Fruit fly (Drosophila melanogaster) whole organism, embryonic: ENCODE measurements around the gene IA-2.

Experiments
- Adf1 ChIP-seq: fragments of 200-800 bp; sonication (Bioruptor generic); IDR thresholded peaks from 2 replicates; pipeline ENCODE4 v1.3.6; 2022; ENCODE audit warnings: missing biosample characterization, missing genetic modification characterization
- CG10147 ChIP-seq: fragments of 200-800 bp; sonication (Bioruptor generic); optimal IDR thresholded peaks from 2 replicates; lab custom pipeline; 2019; ENCODE audit warnings: missing biosample characterization, mild to moderate bottlenecking, missing genetic modification characterization, moderate library complexity
- CG10462 ChIP-seq: fragments of 200-800 bp; sonication (Bioruptor generic); optimal IDR thresholded peaks from 2 replicates; lab custom pipeline; 2016; ENCODE audit warnings: missing biosample characterization, missing genetic modification characterization
- CG10565 ChIP-seq: fragments of 200-800 bp; sonication (Bioruptor generic); optimal IDR thresholded peaks from 3 replicates; lab custom pipeline; 2016; ENCODE audit warnings: missing biosample characterization, mild to moderate bottlenecking, missing genetic modification characterization
- CG10979 ChIP-seq: fragments of 200-800 bp; sonication (Bioruptor generic); optimal IDR thresholded peaks from 2 replicates; lab custom pipeline; 2018; ENCODE audit warnings: missing biosample characterization, mild to moderate bottlenecking, missing genetic modification characterization, moderate library complexity
- CG11456 ChIP-seq: fragments of 200-800 bp; sonication (Bioruptor generic); IDR thresholded peaks from 3 replicates; pipeline ENCODE4 v1.3.6; 2022; ENCODE audit warnings: missing biosample characterization, missing genetic modification characterization
- CG11504 ChIP-seq: fragments of 200-800 bp; sonication (Bioruptor generic); optimal IDR thresholded peaks from 3 replicates; lab custom pipeline; 2019; ENCODE audit warnings: missing biosample characterization, mild to moderate bottlenecking, missing genetic modification characterization, moderate library complexity
- CG1233 ChIP-seq: fragments of 200-800 bp; sonication (Bioruptor generic); optimal IDR thresholded peaks from 4 replicates; lab custom pipeline; 2018; ENCODE audit warnings: missing biosample characterization, mild to moderate bottlenecking, missing genetic modification characterization
- CG12659 ChIP-seq: fragments of 200-800 bp; sonication (Bioruptor generic); optimal IDR thresholded peaks from 3 replicates; lab custom pipeline; 2017; ENCODE audit warnings: mild to moderate bottlenecking, missing biosample characterization, missing genetic modification reagents, missing genetic modification characterization
- CG13287 ChIP-seq: fragments of 200-800 bp; sonication (Bioruptor generic); IDR thresholded peaks from 2 replicates; pipeline ENCODE4 v1.3.6; 2022; ENCODE audit warnings: missing biosample characterization, missing genetic modification characterization; ENCODE audit not compliant: partially characterized antibody
- CG13424 ChIP-seq: fragments of 200-800 bp; sonication (Bioruptor generic); optimal IDR thresholded peaks from 2 replicates; lab custom pipeline; 2019; ENCODE audit warnings: missing biosample characterization, mild to moderate bottlenecking, missing genetic modification characterization, moderate library complexity
- CG14050 ChIP-seq: fragments of 200-800 bp; sonication (Bioruptor generic); IDR thresholded peaks from 3 replicates; pipeline ENCODE4 v1.3.6; 2022; ENCODE audit warnings: missing biosample characterization, missing genetic modification characterization
- CG14860 ChIP-seq: fragments of 200-800 bp; sonication (Bioruptor generic); IDR thresholded peaks from 3 replicates; pipeline ENCODE4 v1.3.6; 2022; ENCODE audit warnings: missing biosample characterization, missing genetic modification characterization; ENCODE audit not compliant: partially characterized antibody
- CG1603 ChIP-seq: fragments of 200-800 bp; sonication (Bioruptor generic); optimal IDR thresholded peaks from 2 replicates; lab custom pipeline; 2019; ENCODE audit warnings: missing biosample characterization, mild to moderate bottlenecking, missing genetic modification characterization, moderate library complexity
- CG1647 ChIP-seq: fragments of 200-800 bp; sonication (Bioruptor generic); optimal IDR thresholded peaks from 3 replicates; lab custom pipeline; 2016; ENCODE audit warnings: missing biosample characterization, missing genetic modification characterization
- CG18011 ChIP-seq: fragments of 200-800 bp; sonication (Bioruptor generic); optimal IDR thresholded peaks from 2 replicates; lab custom pipeline; 2017; ENCODE audit warnings: missing biosample characterization, missing genetic modification characterization, mild to moderate bottlenecking, moderate library complexity, missing genotype
- CG2129 ChIP-seq: fragments of 200-800 bp; sonication (Bioruptor generic); IDR thresholded peaks from 2 replicates; pipeline ENCODE4 v1.3.6; 2022; ENCODE audit warnings: missing biosample characterization, missing genetic modification characterization; ENCODE audit not compliant: partially characterized antibody
- CG33213 ChIP-seq: fragments of 200-800 bp; sonication (Bioruptor generic); optimal IDR thresholded peaks from 3 replicates; lab custom pipeline; 2016; ENCODE audit warnings: missing biosample characterization, missing genetic modification characterization
- CG6272 ChIP-seq: fragments of 200-800 bp; sonication (Bioruptor generic); IDR thresholded peaks from 2 replicates; pipeline ENCODE4 v1.3.6; 2022; ENCODE audit warnings: missing biosample characterization, missing genetic modification characterization
- CG6683 ChIP-seq: fragments of 200-800 bp; sonication (Bioruptor generic); optimal IDR thresholded peaks from 2 replicates; lab custom pipeline; 2017; ENCODE audit warnings: missing biosample characterization, mild to moderate bottlenecking, missing genetic modification characterization, missing genetic modification reagents
- CG6689 ChIP-seq: fragments of 200-800 bp; sonication (Bioruptor generic); IDR thresholded peaks from 2 replicates; pipeline ENCODE4 v1.3.6; 2022; ENCODE audit warnings: missing biosample characterization, missing genetic modification characterization
- CG6854 ChIP-seq: fragments of 200-800 bp; sonication (Bioruptor generic); optimal IDR thresholded peaks from 3 replicates; lab custom pipeline; 2017; ENCODE audit warnings: missing biosample characterization, mild to moderate bottlenecking, missing genetic modification characterization
- CG8944 ChIP-seq: fragments of 200-800 bp; sonication (Bioruptor generic); optimal IDR thresholded peaks from 3 replicates; lab custom pipeline; 2016; ENCODE audit warnings: missing biosample characterization, missing genetic modification characterization
- Camta ChIP-seq: fragments of 200-800 bp; sonication (Bioruptor generic); optimal IDR thresholded peaks from 2 replicates; lab custom pipeline; 2016; ENCODE audit warnings: missing biosample characterization, missing genetic modification characterization
- D19B ChIP-seq: fragments of 200-800 bp; sonication (Bioruptor generic); optimal IDR thresholded peaks from 2 replicates; lab custom pipeline; 2017; ENCODE audit warnings: missing biosample characterization, mild to moderate bottlenecking, missing genetic modification characterization
- Dll ChIP-seq: fragments of 200-800 bp; sonication (Bioruptor generic); IDR thresholded peaks from 4 replicates; pipeline ENCODE4 v1.3.6; 2022; ENCODE audit warnings: missing biosample characterization, missing genetic modification characterization; ENCODE audit not compliant: partially characterized antibody
- Doc2 ChIP-seq: fragments of 200-800 bp; sonication (Bioruptor generic); IDR thresholded peaks from 2 replicates; pipeline ENCODE4 v1.3.6; 2022; ENCODE audit warnings: missing biosample characterization, missing genetic modification characterization
- E2f2 ChIP-seq: fragments of 200-800 bp; sonication (Bioruptor generic); IDR thresholded peaks from 2 replicates; pipeline ENCODE4 v1.3.6; 2022; ENCODE audit warnings: missing biosample characterization, missing genetic modification characterization
- HmgD ChIP-seq: fragments of 200-800 bp; sonication (Bioruptor generic); optimal IDR thresholded peaks from 3 replicates; lab custom pipeline; 2016; ENCODE audit warnings: missing biosample characterization, missing genetic modification characterization
- Hmr ChIP-seq: fragments of 200-800 bp; sonication (Bioruptor generic); optimal IDR thresholded peaks from 3 replicates; lab custom pipeline; 2017; ENCODE audit warnings: mild to moderate bottlenecking, missing biosample characterization, missing genetic modification reagents, missing genetic modification characterization
- Lpt ChIP-seq: fragments of >200 bp; optimal IDR thresholded peaks from 2 replicates; lab custom pipeline; 2018; ENCODE audit warnings: missing biosample characterization, missing genetic modification characterization
- MESR4 ChIP-seq: fragments of 200-800 bp; sonication (Bioruptor generic); optimal IDR thresholded peaks from 2 replicates; lab custom pipeline; 2018; ENCODE audit warnings: missing biosample characterization, mild to moderate bottlenecking, missing genetic modification characterization, moderate library complexity
- Rx ChIP-seq: fragments of 200-800 bp; sonication (Bioruptor generic); IDR thresholded peaks from 2 replicates; pipeline ENCODE4 v1.3.6; 2022; ENCODE audit warnings: missing biosample characterization, missing genetic modification characterization
- Side ChIP-seq: fragments of 200-800 bp; sonication (Bioruptor generic); optimal IDR thresholded peaks from 2 replicates; lab custom pipeline; 2016; ENCODE audit warnings: missing biosample characterization, missing genetic modification characterization
- Vsx1 ChIP-seq: fragments of 200-800 bp; sonication (Bioruptor generic); optimal IDR thresholded peaks from 2 replicates; lab custom pipeline; 2017; ENCODE audit warnings: missing biosample characterization, mild to moderate bottlenecking, missing genetic modification characterization, missing genetic modification reagents
- ato ChIP-seq: fragments of 200-800 bp; sonication (Bioruptor generic); IDR thresholded peaks from 2 replicates; pipeline ENCODE4 v1.3.6; 2022; ENCODE audit warnings: missing biosample characterization, missing genetic modification characterization; ENCODE audit not compliant: partially characterized antibody
- chm ChIP-seq: fragments of 200-800 bp; sonication (Bioruptor generic); IDR thresholded peaks from 2 replicates; pipeline ENCODE4 v1.3.6; 2022; ENCODE audit warnings: missing biosample characterization, missing genetic modification characterization
- crc ChIP-seq: fragments of 200-800 bp; sonication (Bioruptor generic); optimal IDR thresholded peaks from 2 replicates; lab custom pipeline; 2016; ENCODE audit warnings: missing biosample characterization, missing genetic modification characterization
- fru ChIP-seq: fragments of >200 bp; optimal IDR thresholded peaks from 2 replicates; lab custom pipeline; 2017
- gfzf ChIP-seq: fragments of 200-800 bp; sonication (Bioruptor generic); optimal IDR thresholded peaks from 2 replicates; lab custom pipeline; 2016; ENCODE audit warnings: missing biosample characterization, mild to moderate bottlenecking, missing genetic modification characterization, moderate library complexity
- ham ChIP-seq: fragments of 200-800 bp; sonication (Bioruptor generic); IDR thresholded peaks from 2 replicates; pipeline ENCODE4 v1.3.6; 2022; ENCODE audit warnings: missing biosample characterization, missing genetic modification characterization
- her ChIP-seq: fragments of 200-800 bp; sonication (Bioruptor generic); optimal IDR thresholded peaks from 2 replicates; lab custom pipeline; 2016; ENCODE audit warnings: missing biosample characterization, missing genetic modification characterization
- peb ChIP-seq: fragments of 200-800 bp; sonication (Bioruptor generic); IDR thresholded peaks from 2 replicates; pipeline ENCODE4 v1.3.6; 2022; ENCODE audit warnings: missing biosample characterization, missing genetic modification characterization
- pho ChIP-seq: fragments of 200-800 bp; sonication (Bioruptor generic); optimal IDR thresholded peaks from 2 replicates; lab custom pipeline; 2016; ENCODE audit warnings: missing biosample characterization, missing genetic modification characterization
- sc ChIP-seq, 3 experiments: fragments of >200 bp in 2 of 3; fragments of 200-800 bp in 1 of 3; sonication (Bioruptor generic) in 1 of 3; optimal IDR thresholded peaks; 2 replicates in 2 of 3; 3 replicates in 1 of 3; lab custom pipeline; 2017; ENCODE audit warnings: mild to moderate bottlenecking in 1 of 3, missing biosample characterization in 1 of 3, missing genetic modification characterization in 1 of 3, missing genetic modification reagents in 1 of 3
- schlank ChIP-seq: fragments of 200-800 bp; sonication (Bioruptor generic); optimal IDR thresholded peaks from 2 replicates; lab custom pipeline; 2018; ENCODE audit warnings: missing biosample characterization, mild to moderate bottlenecking, missing genetic modification characterization
- sens ChIP-seq: fragments of 200-800 bp; sonication (Bioruptor generic); peaks from one replicate; lab custom pipeline; 2016; ENCODE audit warnings: missing biosample characterization, missing genetic modification characterization
- stc ChIP-seq: fragments of 200-800 bp; sonication (Bioruptor generic); IDR thresholded peaks from 2 replicates; pipeline ENCODE4 v1.3.6; 2022; ENCODE audit warnings: missing biosample characterization, missing genetic modification characterization
- tio ChIP-seq: fragments of 200-800 bp; sonication (Bioruptor generic); optimal IDR thresholded peaks from 2 replicates; lab custom pipeline; 2017; ENCODE audit warnings: missing biosample characterization, missing genetic modification characterization, inconsistent platforms
- wek ChIP-seq: fragments of 200-800 bp; sonication (Bioruptor generic); optimal IDR thresholded peaks from 3 replicates; lab custom pipeline; 2018; ENCODE audit warnings: missing biosample characterization, mild to moderate bottlenecking, missing genetic modification characterization, moderate library complexity

Gene IA-2

dm6 chr2L:1077469-1077993 lies 29.7 kb upstream of the IA-2 start, which contains the start of the genes S and ast (continued):
- TF ChIP-seq Doc2: no peak
- TF ChIP-seq CG11504 (tag; lab: Kevin White, UChicago): no peak
- TF ChIP-seq Dll: peak; percentile 94
- peak; percentile 66 for TF ChIP-seq sens (GFP tag; lab: Kevin White, UChicago)
- peak; percentile 77 for TF ChIP-seq Hmr (GFP tag; lab: Kevin White, UChicago)
- TF ChIP-seq CG6854: peak; percentile 58
- TF ChIP-seq D19B (GFP tag; lab: Kevin White, UChicago): no peak
- TF ChIP-seq CG18011: no peak
- peak; percentile 90 for TF ChIP-seq CG2129
- TF ChIP-seq MESR4 (GFP tag; lab: Kevin White, UChicago): peak; percentile 88
- TF ChIP-seq peb: no peak
- no peak for TF ChIP-seq sc (optimal IDR thresholded peaks at IDR 0.05; lab: Kevin White, UChicago)
- TF ChIP-seq sc (GFP tag; optimal IDR thresholded peaks at IDR 0.05; lab: Kevin White, UChicago): no peak
- peak; percentile 86 for TF ChIP-seq CG1603
- no peak for TF ChIP-seq CG10147 (GFP tag; lab: Kevin White, UChicago)
- TF ChIP-seq schlank (tag; lab: Kevin White, UChicago): peak; percentile 28
- TF ChIP-seq CG10462 (GFP tag; lab: Kevin White, UChicago): no peak
- peak; percentile 62 for TF ChIP-seq Adf1 (GFP tag; lab: Robert Waterston, UW)
- TF ChIP-seq stc (GFP tag; lab: Robert Waterston, UW): 0 out of 2 replicates have a peak, but pooled peaks have one; percentile 8
- peak; percentile 62 for TF ChIP-seq pho (GFP tag; lab: Kevin White, UChicago)
- TF ChIP-seq CG11456 (GFP tag; lab: Robert Waterston, UW): no peak
- TF ChIP-seq CG6689 (GFP tag; lab: Robert Waterston, UW): no peak
- peak; percentile 6 for TF ChIP-seq CG10979 (tag; lab: Kevin White, UChicago)
- TF ChIP-seq CG33213: peak; percentile 59
- TF ChIP-seq chm (GFP tag; lab: Robert Waterston, UW): peak; percentile 78
- TF ChIP-seq ham: no peak
- TF ChIP-seq CG6272 (GFP tag; lab: Robert Waterston, UW): peak; percentile 29; the same call in 1 of the 2 replicates
- TF ChIP-seq Vsx1: peak; percentile 29
- TF ChIP-seq CG14860 (GFP tag; lab: Robert Waterston, UW): peak; percentile 95
- peak; percentile 22 for TF ChIP-seq Side
- TF ChIP-seq her: peak; percentile 67
- no peak for TF ChIP-seq tio (GFP tag; lab: Kevin White, UChicago)
- no peak for TF ChIP-seq Rx (GFP tag; lab: Robert Waterston, UW)
- TF ChIP-seq CG12659 (GFP tag; lab: Kevin White, UChicago): peak; percentile 85
- no peak for TF ChIP-seq CG1647 (GFP tag; lab: Kevin White, UChicago)
- no peak for TF ChIP-seq CG10565 (GFP tag; lab: Kevin White, UChicago)
- TF ChIP-seq CG8944 (GFP tag; lab: Kevin White, UChicago): peak; percentile 11
- peak; percentile 12 for TF ChIP-seq wek (GFP tag; lab: Kevin White, UChicago)
- peak; percentile 21 for TF ChIP-seq CG13424 (tag; lab: Kevin White, UChicago)
- no peak for TF ChIP-seq CG14050 (GFP tag; lab: Robert Waterston, UW)
- peak; percentile 62 for TF ChIP-seq HmgD (GFP tag; lab: Kevin White, UChicago)
- no peak for TF ChIP-seq CG6683
- TF ChIP-seq Camta (GFP tag; lab: Kevin White, UChicago): peak; percentile 48
- no peak for TF ChIP-seq fru (lab: Kevin White, UChicago)
- peak; percentile 95 for TF ChIP-seq ato (GFP tag; lab: Robert Waterston, UW)
- peak; percentile 99 for TF ChIP-seq CG13287 (GFP tag; lab: Robert Waterston, UW)
- peak; percentile 73 for TF ChIP-seq E2f2 (GFP tag; lab: Robert Waterston, UW)
- TF ChIP-seq CG1233: no peak
- no peak for TF ChIP-seq crc (GFP tag; lab: Kevin White, UChicago)
- peak; percentile 99 for TF ChIP-seq gfzf (GFP tag; lab: Kevin White, UChicago)
- TF ChIP-seq Lpt (GFP tag; lab: Kevin White, UChicago): no peak
